Fruit fly (Drosophila melanogaster) whole organism, pupa: ENCODE data around the gene CG1983.

ENCODE experiments used
- CG12605 ChIP-seq: fragments of 200-800 bp; sonication (Bioruptor generic); IDR thresholded peaks from 2 replicates; pipeline ENCODE4 v1.3.6; 2022; ENCODE audit warnings: missing biosample characterization, missing genetic modification characterization
- CG8159 ChIP-seq: fragments of 200-800 bp; sonication (Bioruptor generic); optimal IDR thresholded peaks from 3 replicates; lab custom pipeline; 2018; ENCODE audit warnings: missing biosample characterization, mild to moderate bottlenecking, missing genetic modification characterization, moderate library complexity
- Pif1A ChIP-seq: fragments of 200-800 bp; sonication (Bioruptor generic); optimal IDR thresholded peaks from 3 replicates; lab custom pipeline; 2016; ENCODE audit warnings: missing biosample characterization, missing genetic modification characterization

- TF ChIP-seq CG12605 (GFP tag; lab: Robert Waterston, UW) (no peak), Pif1A (GFP tag; lab: Kevin White, UChicago) (no peak), CG8159 (no peak)
Observed at dm6 chr3R:30183872-30184271, 6.4 kb upstream of the CG1983 start.
